Fruit fly (Drosophila melanogaster) whole organism, embryonic: Measurements from ENCODE around the gene CG43175.

ENCODE experiments used
- Bgb ChIP-seq: fragments of 200-800 bp; sonication (Bioruptor generic); IDR thresholded peaks from 2 replicates; pipeline ENCODE4 v1.3.6; 2022; ENCODE audit warnings: missing biosample characterization, missing genetic modification characterization; ENCODE audit not compliant: partially characterized antibody
- Bteb2 ChIP-seq: fragments of 200-800 bp; sonication (Bioruptor generic); optimal IDR thresholded peaks from 2 replicates; lab custom pipeline; 2016; ENCODE audit warnings: missing biosample characterization, missing genetic modification characterization
- CG10565 ChIP-seq: fragments of 200-800 bp; sonication (Bioruptor generic); optimal IDR thresholded peaks from 3 replicates; lab custom pipeline; 2016; ENCODE audit warnings: missing biosample characterization, mild to moderate bottlenecking, missing genetic modification characterization
- CG10959 ChIP-seq: fragments of 200-800 bp; sonication (Bioruptor generic); IDR thresholded peaks from 2 replicates; pipeline ENCODE4 v1.3.6; 2022; ENCODE audit warnings: missing biosample characterization, missing genetic modification characterization
- CG11093 ChIP-seq: fragments of 200-800 bp; sonication (Bioruptor generic); IDR thresholded peaks from 3 replicates; pipeline ENCODE4 v1.3.6; 2022; ENCODE audit warnings: missing biosample characterization, missing genetic modification characterization
- CG14050 ChIP-seq: fragments of 200-800 bp; sonication (Bioruptor generic); IDR thresholded peaks from 3 replicates; pipeline ENCODE4 v1.3.6; 2022; ENCODE audit warnings: missing biosample characterization, missing genetic modification characterization
- CG1603 ChIP-seq: fragments of 200-800 bp; sonication (Bioruptor generic); optimal IDR thresholded peaks from 2 replicates; lab custom pipeline; 2019; ENCODE audit warnings: missing biosample characterization, mild to moderate bottlenecking, missing genetic modification characterization, moderate library complexity
- CG16813 ChIP-seq: fragments of 200-800 bp; sonication (Bioruptor generic); IDR thresholded peaks from 3 replicates; pipeline ENCODE4 v1.3.6; 2022; ENCODE audit warnings: missing biosample characterization, missing genetic modification characterization; ENCODE audit not compliant: partially characterized antibody
- CG17829 ChIP-seq: fragments of 200-800 bp; optimal IDR thresholded peaks from 2 replicates; lab custom pipeline; 2019; ENCODE audit warnings: missing biosample characterization, mild to moderate bottlenecking, missing genetic modification characterization, moderate library complexity
- CG18476 ChIP-seq: fragments of 200-800 bp; sonication (Bioruptor generic); optimal IDR thresholded peaks from 2 replicates; lab custom pipeline; 2016; ENCODE audit warnings: missing biosample characterization, mild to moderate bottlenecking, missing genetic modification characterization
- CG34224 ChIP-seq: fragments of 200-800 bp; sonication (Bioruptor generic); IDR thresholded peaks from 3 replicates; pipeline ENCODE4 v1.3.6; 2022; ENCODE audit warnings: missing biosample characterization, missing genetic modification characterization; ENCODE audit not compliant: partially characterized antibody
- CG42726 ChIP-seq: fragments of 200-800 bp; sonication (Bioruptor generic); IDR thresholded peaks from 2 replicates; pipeline ENCODE4 v1.3.6; 2022; ENCODE audit warnings: missing biosample characterization, missing genetic modification characterization; ENCODE audit not compliant: partially characterized antibody
- CG4707 ChIP-seq: fragments of 200-800 bp; sonication (Bioruptor generic); optimal IDR thresholded peaks from 2 replicates; lab custom pipeline; 2018; ENCODE audit warnings: missing biosample characterization, mild to moderate bottlenecking, missing genetic modification characterization, moderate library complexity
- CG5245 ChIP-seq: fragments of 200-800 bp; sonication (Bioruptor generic); optimal IDR thresholded peaks from 3 replicates; lab custom pipeline; 2016; ENCODE audit warnings: missing biosample characterization, missing genetic modification characterization
- CG7271 ChIP-seq: fragments of 200-800 bp; sonication (Bioruptor generic); optimal IDR thresholded peaks from 2 replicates; lab custom pipeline; 2018; ENCODE audit warnings: missing biosample characterization, mild to moderate bottlenecking, missing genetic modification characterization, moderate library complexity
- CG8089 ChIP-seq: fragments of 200-800 bp; sonication (Bioruptor generic); optimal IDR thresholded peaks from 3 replicates; lab custom pipeline; 2016; ENCODE audit warnings: missing biosample characterization, missing genetic modification characterization
- CG8765 ChIP-seq: fragments of 200-800 bp; sonication (Bioruptor generic); IDR thresholded peaks from 2 replicates; pipeline ENCODE4 v1.3.6; 2022; ENCODE audit warnings: missing biosample characterization, missing genetic modification characterization
- CG8924 ChIP-seq: fragments of 200-800 bp; optimal IDR thresholded peaks from 3 replicates; lab custom pipeline; 2019; ENCODE audit warnings: missing biosample characterization, mild to moderate bottlenecking, missing genetic modification characterization, moderate library complexity
- CTCF ChIP-seq: fragments of 200-800 bp; sonication (Bioruptor generic); optimal IDR thresholded peaks from 2 replicates; lab custom pipeline; 2017; ENCODE audit warnings: missing biosample characterization, mild to moderate bottlenecking, missing genetic modification characterization, moderate library complexity
- Dp ChIP-seq: fragments of 200-800 bp; sonication (Bioruptor generic); optimal IDR thresholded peaks from 2 replicates; lab custom pipeline; 2018; ENCODE audit warnings: missing biosample characterization, mild to moderate bottlenecking, missing genetic modification characterization, moderate library complexity
- Med ChIP-seq: fragments of 200-800 bp; sonication (Bioruptor generic); peaks from one replicate; lab custom pipeline; 2016; ENCODE audit warnings: missing biosample characterization, missing genetic modification characterization, mild to moderate bottlenecking, inconsistent platforms, moderate library complexity
- Nf-YA ChIP-seq: fragments of 200-800 bp; sonication (Bioruptor generic); IDR thresholded peaks from 2 replicates; pipeline ENCODE4 v1.3.6; 2022; ENCODE audit warnings: missing biosample characterization, missing genetic modification characterization
- Rfx ChIP-seq: fragments of 200-800 bp; sonication (Bioruptor generic); IDR thresholded peaks from 2 replicates; pipeline ENCODE4 v1.3.6; 2022; ENCODE audit warnings: missing biosample characterization, missing genetic modification characterization
- Scr ChIP-seq: fragments of 200-800 bp; sonication (Bioruptor generic); IDR thresholded peaks from 2 replicates; pipeline ENCODE4 v1.3.6; 2022; ENCODE audit warnings: missing biosample characterization, missing genetic modification characterization; ENCODE audit not compliant: partially characterized antibody
- Side ChIP-seq: fragments of 200-800 bp; sonication (Bioruptor generic); optimal IDR thresholded peaks from 2 replicates; lab custom pipeline; 2016; ENCODE audit warnings: missing biosample characterization, missing genetic modification characterization
- Sox100B ChIP-seq: fragments of 200-800 bp; sonication (Bioruptor generic); optimal IDR thresholded peaks from 3 replicates; lab custom pipeline; 2018; ENCODE audit warnings: missing biosample characterization, mild to moderate bottlenecking, missing genetic modification characterization
- TFAM ChIP-seq: fragments of 200-800 bp; sonication (Bioruptor generic); optimal IDR thresholded peaks from 2 replicates; lab custom pipeline; 2017; ENCODE audit warnings: missing biosample characterization, missing genetic modification characterization, inconsistent platforms
- abd-A ChIP-seq: fragments of 200-800 bp; sonication (Bioruptor generic); optimal IDR thresholded peaks from 3 replicates; lab custom pipeline; 2019; ENCODE audit warnings: missing biosample characterization, mild to moderate bottlenecking, missing genetic modification characterization, moderate library complexity
- aop ChIP-seq: fragments of 200-800 bp; sonication (Bioruptor generic); IDR thresholded peaks from 2 replicates; pipeline ENCODE4 v1.3.6; 2022; ENCODE audit warnings: missing biosample characterization, missing genetic modification characterization
- az2 ChIP-seq: fragments of 200-800 bp; sonication (Bioruptor generic); optimal IDR thresholded peaks from 3 replicates; lab custom pipeline; 2016; ENCODE audit warnings: missing biosample characterization, missing genetic modification characterization
- cg ChIP-seq: fragments of 200-800 bp; sonication (Bioruptor generic); optimal IDR thresholded peaks from 3 replicates; lab custom pipeline; 2019; ENCODE audit warnings: missing biosample characterization, mild to moderate bottlenecking, missing genetic modification characterization, moderate library complexity
- chinmo ChIP-seq: fragments of 200-800 bp; sonication (Bioruptor generic); IDR thresholded peaks from 4 replicates; pipeline ENCODE4 v1.3.6; 2022; ENCODE audit warnings: missing biosample characterization, missing genetic modification characterization; ENCODE audit not compliant: partially characterized antibody
- gce ChIP-seq: fragments of 200-800 bp; sonication (Bioruptor generic); IDR thresholded peaks from 3 replicates; pipeline ENCODE4 v1.3.6; 2022; ENCODE audit warnings: missing biosample characterization, missing genetic modification characterization
- inv ChIP-seq: fragments of 200-800 bp; sonication (Bioruptor generic); IDR thresholded peaks from 2 replicates; pipeline ENCODE4 v1.3.6; 2022; ENCODE audit warnings: missing biosample characterization, missing genetic modification characterization; ENCODE audit not compliant: partially characterized antibody
- ken ChIP-seq: fragments of 200-800 bp; sonication (Bioruptor generic); IDR thresholded peaks from 3 replicates; pipeline ENCODE4 v1.3.6; 2022; ENCODE audit warnings: missing biosample characterization, missing genetic modification characterization
- kni ChIP-seq: fragments of 200-800 bp; sonication (Bioruptor generic); optimal IDR thresholded peaks from 3 replicates; lab custom pipeline; 2017; ENCODE audit warnings: mild to moderate bottlenecking, missing biosample characterization, missing genetic modification reagents, missing genetic modification characterization
- knrl ChIP-seq: fragments of 200-800 bp; sonication (Bioruptor generic); IDR thresholded peaks from 3 replicates; pipeline ENCODE4 v1.3.6; 2022; ENCODE audit warnings: missing biosample characterization, missing genetic modification characterization; ENCODE audit not compliant: partially characterized antibody
- lov ChIP-seq, 2 experiments: fragments of 200-800 bp in 1 of 2; fragments of >200 bp in 1 of 2; sonication (Bioruptor generic) in 1 of 2; IDR thresholded peaks in 1 of 2; optimal IDR thresholded peaks in 1 of 2; 2 replicates in 1 of 2; 3 replicates in 1 of 2; pipeline versions ENCODE4 v1.3.6 to Lab custom; 2017 to 2022; ENCODE audit warnings: missing biosample characterization in 1 of 2, missing genetic modification characterization in 1 of 2
- mirr ChIP-seq: fragments of 200-800 bp; sonication (Bioruptor generic); optimal IDR thresholded peaks from 3 replicates; lab custom pipeline; 2018; ENCODE audit warnings: missing biosample characterization, mild to moderate bottlenecking, missing genetic modification characterization
- nerfin-1 ChIP-seq: fragments of 200-800 bp; sonication (Bioruptor generic); optimal IDR thresholded peaks from 3 replicates; lab custom pipeline; 2019; ENCODE audit warnings: missing biosample characterization, mild to moderate bottlenecking, missing genetic modification characterization, moderate library complexity
- onecut ChIP-seq: fragments of 200-800 bp; sonication (Bioruptor generic); IDR thresholded peaks from 2 replicates; pipeline ENCODE4 v1.3.6; 2022; ENCODE audit warnings: missing biosample characterization, missing genetic modification characterization
- otp ChIP-seq: fragments of 200-800 bp; sonication (Bioruptor generic); IDR thresholded peaks from 3 replicates; pipeline ENCODE4, ENCODE4 v1.3.6; 2022; ENCODE audit warnings: missing biosample characterization, missing genetic modification characterization
- peb ChIP-seq: fragments of 200-800 bp; sonication (Bioruptor generic); IDR thresholded peaks from 2 replicates; pipeline ENCODE4 v1.3.6; 2022; ENCODE audit warnings: missing biosample characterization, missing genetic modification characterization
- pita ChIP-seq: fragments of 200-800 bp; sonication (Bioruptor generic); optimal IDR thresholded peaks from 2 replicates; lab custom pipeline; 2017; ENCODE audit warnings: missing biosample characterization, mild to moderate bottlenecking, missing genetic modification characterization
- prd ChIP-seq, 3 experiments: fragments of >200 bp in 2 of 3; fragments of 200-800 bp in 1 of 3; sonication (Bioruptor generic) in 1 of 3; optimal IDR thresholded peaks in 2 of 3; IDR thresholded peaks in 1 of 3; 2 replicates in 2 of 3; 3 replicates in 1 of 3; pipeline versions ENCODE4 v1.3.6 to Lab custom; 2017 to 2022; ENCODE audit warnings: missing biosample characterization in 1 of 3, missing genetic modification characterization in 1 of 3
- pzg ChIP-seq: fragments of 200-800 bp; sonication (Bioruptor generic); optimal IDR thresholded peaks from 3 replicates; lab custom pipeline; 2018; ENCODE audit warnings: missing biosample characterization, mild to moderate bottlenecking, missing genetic modification characterization, moderate library complexity
- ttk ChIP-seq: fragments of 200-800 bp; sonication (Bioruptor generic); IDR thresholded peaks from 2 replicates; pipeline ENCODE4 v2.1.2; 2022; ENCODE audit warnings: missing biosample characterization, missing genetic modification characterization
- vfl ChIP-seq: fragments of 200-800 bp; sonication (Bioruptor generic); optimal IDR thresholded peaks from 2 replicates; lab custom pipeline; 2016; ENCODE audit warnings: missing biosample characterization, missing genetic modification characterization
- zen ChIP-seq: fragments of 200-800 bp; sonication (Bioruptor generic); optimal IDR thresholded peaks from 3 replicates; lab custom pipeline; 2018; ENCODE audit warnings: missing biosample characterization, mild to moderate bottlenecking, missing genetic modification characterization, moderate library complexity

Gene CG43175

dm6 chr3R:17603717-17604116 is 26.8 kb upstream of the CG43175 start (continued):
- TF ChIP-seq Bteb2 (GFP tag; lab: Kevin White, UChicago): no peak
- TF ChIP-seq CG16813 (GFP tag; lab: Robert Waterston, UW): peak; percentile 11; the same call in 1 of the 3 replicates
- TF ChIP-seq pzg (GFP tag; lab: Kevin White, UChicago): peak; percentile 19
- TF ChIP-seq CG5245 (GFP tag; lab: Kevin White, UChicago): no peak
- TF ChIP-seq Dp (GFP tag; lab: Kevin White, UChicago): no peak
- peak; percentile 40 for TF ChIP-seq Scr (GFP tag; lab: Robert Waterston, UW)
- TF ChIP-seq aop (GFP tag; lab: Robert Waterston, UW): no peak
- no peak for TF ChIP-seq onecut
- peak; percentile 66; the same call in 1 of the 2 replicates for TF ChIP-seq Bgb (GFP tag; lab: Robert Waterston, UW)
- peak; percentile 13 for TF ChIP-seq Med (GFP tag; lab: Kevin White, UChicago)
- TF ChIP-seq otp (GFP tag; lab: Robert Waterston, UW): no peak
- no peak for TF ChIP-seq CG8765 (GFP tag; lab: Robert Waterston, UW)
- no peak for TF ChIP-seq CG4707
- no peak for TF ChIP-seq Side (GFP tag; lab: Kevin White, UChicago)
- peak; percentile 97 for TF ChIP-seq cg (GFP tag; lab: Kevin White, UChicago)
- 0 out of 2 replicates have a peak, but pooled peaks have one; percentile 23 for TF ChIP-seq inv (GFP tag; lab: Robert Waterston, UW)
- peak; percentile 48 for TF ChIP-seq kni (GFP tag; lab: Kevin White, UChicago)
- peak; percentile 18 for TF ChIP-seq CG1603 (tag; lab: Kevin White, UChicago)
- TF ChIP-seq CG8089: no peak
- TF ChIP-seq Nf-YA (GFP tag; lab: Robert Waterston, UW): no peak
- peak; percentile 85; the same call in 1 of the 4 replicates for TF ChIP-seq chinmo (GFP tag; lab: Robert Waterston, UW)
- peak; percentile 74 for TF ChIP-seq CTCF (GFP tag; lab: Kevin White, UChicago)
- TF ChIP-seq prd (optimal IDR thresholded peaks at IDR 0.05; lab: Kevin White, UChicago): no peak
- TF ChIP-seq prd (GFP tag; IDR thresholded peaks at IDR 0.05; lab: Robert Waterston, UW): no peak
- TF ChIP-seq ttk (GFP tag; lab: Robert Waterston, UW): peak; percentile 81
- TF ChIP-seq zen (tag; lab: Kevin White, UChicago): no peak
- TF ChIP-seq CG18476 (GFP tag; lab: Kevin White, UChicago): no peak
- no peak for TF ChIP-seq gce (GFP tag; lab: Robert Waterston, UW)
- TF ChIP-seq CG17829 (tag; lab: Kevin White, UChicago): no peak
- TF ChIP-seq vfl (GFP tag; lab: Kevin White, UChicago): no peak
- TF ChIP-seq Rfx (GFP tag; lab: Robert Waterston, UW): 0 out of 2 replicates have a peak, but pooled peaks have one; percentile 12
- no peak for TF ChIP-seq CG10565 (GFP tag; lab: Kevin White, UChicago)
- no peak for TF ChIP-seq CG8924 (tag; lab: Kevin White, UChicago)
- no peak for TF ChIP-seq ken
- TF ChIP-seq lov (optimal IDR thresholded peaks at IDR 0.05; lab: Kevin White, UChicago): no peak
- peak; percentile 91; the same call in 2 of the 3 replicates for TF ChIP-seq lov (GFP tag; IDR thresholded peaks at IDR 0.05; lab: Robert Waterston, UW)
- TF ChIP-seq CG7271 (tag; lab: Kevin White, UChicago): no peak
- peak; percentile 64; the same call in 1 of the 2 replicates for TF ChIP-seq CG42726 (GFP tag; lab: Robert Waterston, UW)
- TF ChIP-seq mirr: peak; percentile 85
- TF ChIP-seq CG10959 (GFP tag; lab: Robert Waterston, UW): no peak
- peak; percentile 94 for TF ChIP-seq nerfin-1 (tag; lab: Kevin White, UChicago)
- no peak for TF ChIP-seq Sox100B (GFP tag; lab: Kevin White, UChicago)
- TF ChIP-seq az2: no peak
- TF ChIP-seq knrl: no peak
- no peak for TF ChIP-seq peb (GFP tag; lab: Robert Waterston, UW)
- peak; percentile 26; the same call in 1 of the 3 replicates for TF ChIP-seq CG34224
- no peak for TF ChIP-seq TFAM (GFP tag; lab: Kevin White, UChicago)
- no peak for TF ChIP-seq CG11093 (GFP tag; lab: Robert Waterston, UW)
- TF ChIP-seq CG14050 (GFP tag; lab: Robert Waterston, UW): no peak
- peak; percentile 57 for TF ChIP-seq pita (GFP tag; lab: Kevin White, UChicago)
- peak; percentile 93 for TF ChIP-seq abd-A (tag; lab: Kevin White, UChicago)
